Worm (Caenorhabditis elegans): ENCODE results near the gene npp-18.

DNA sequence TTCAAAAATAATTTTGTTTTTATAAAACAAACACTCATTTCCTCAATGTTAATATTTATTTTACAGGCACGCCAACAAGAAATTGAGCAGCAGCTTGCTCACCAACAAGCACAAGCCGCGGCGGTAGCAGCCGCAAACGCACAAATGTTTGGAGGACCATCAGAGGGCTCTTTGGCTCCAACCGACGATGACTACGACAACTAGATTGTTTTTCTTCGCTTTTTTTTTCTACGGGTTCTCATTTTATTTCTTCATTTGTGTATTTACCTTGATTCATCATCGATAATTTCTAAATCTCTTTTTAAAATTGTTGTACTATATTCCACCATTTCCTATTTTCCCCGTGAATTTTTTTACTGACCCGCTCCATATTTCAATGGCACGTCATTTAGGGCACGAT is 46.5 kb downstream of the npp-18 start, which contains the start of gene ife-1:
- TF ChIP-seq ces-1 (GFP tag; optimal IDR thresholded peaks at IDR 0.05) (no peak), elt-2 (tag; optimal IDR thresholded peaks at IDR 0.05) (no peak), skn-1 (tag; optimal IDR thresholded peaks at IDR 0.05) (no peak), ama-1 (optimal IDR thresholded peaks at IDR 0.05) (no peak)

Data from whole organism, L1 larva.